Worm (Caenorhabditis elegans) whole organism, L2 larva: ENCODE data around the gene F54E7.6.

Source experiments
- aly-2 ChIP-seq: fragments of 150-350 bp; optimal IDR thresholded peaks from 2 replicates; lab custom pipeline; 2014; ENCODE audit warnings: missing biosample characterization, missing genetic modification characterization
- fos-1 ChIP-seq: fragments of 150-350 bp; optimal IDR thresholded peaks from 2 replicates; lab custom pipeline; 2014; ENCODE audit warnings: missing biosample characterization, missing genetic modification characterization
- lin-13 ChIP-seq: fragments of 150-350 bp; optimal IDR thresholded peaks from 2 replicates; lab custom pipeline; 2014; ENCODE audit warnings: missing biosample characterization, missing genetic modification reagents, missing genetic modification characterization
- lsy-2 ChIP-seq, 2 experiments: fragments of 150-350 bp in 1 of 2; sonication (generic microtip) in 1 of 2; optimal IDR thresholded peaks; 2 replicates each; lab custom pipeline; 2014 to 2017; ENCODE audit warnings: missing biosample characterization in 2 of 2, missing genetic modification characterization in 2 of 2
- nhr-11 ChIP-seq: fragments of 150-350 bp; optimal IDR thresholded peaks from 2 replicates; lab custom pipeline; 2014; ENCODE audit warnings: missing biosample characterization, missing genetic modification characterization
- nhr-25 ChIP-seq: fragments of 150-350 bp; sonication (generic microtip); optimal IDR thresholded peaks from 3 replicates; lab custom pipeline; 2014; ENCODE audit warnings: missing biosample characterization, missing genetic modification characterization
- skn-1 ChIP-seq: sonication (generic microtip); optimal IDR thresholded peaks from 2 replicates; lab custom pipeline; 2017; ENCODE audit warnings: missing biosample characterization, missing genetic modification characterization
- sma-9 ChIP-seq, 2 experiments: fragments of 150-350 bp in 1 of 2; sonication (generic microtip) in 1 of 2; optimal IDR thresholded peaks; 2 replicates each; lab custom pipeline; 2014 to 2016; ENCODE audit warnings: missing genetic modification characterization in 2 of 2, mild to moderate bottlenecking in 1 of 2, missing biosample characterization in 1 of 2, missing compliant biosample characterization in 1 of 2, missing genetic modification reagents in 1 of 2, moderate library complexity in 1 of 2
- unc-39 ChIP-seq: fragments of 150-350 bp; optimal IDR thresholded peaks from 2 replicates; lab custom pipeline; 2014; ENCODE audit warnings: missing biosample characterization, missing genetic modification characterization
- unc-62 ChIP-seq: fragments of 150-350 bp; optimal IDR thresholded peaks from 2 replicates; lab custom pipeline; 2014; ENCODE audit warnings: missing biosample characterization, missing genetic modification reagents, missing genetic modification characterization

DNA sequence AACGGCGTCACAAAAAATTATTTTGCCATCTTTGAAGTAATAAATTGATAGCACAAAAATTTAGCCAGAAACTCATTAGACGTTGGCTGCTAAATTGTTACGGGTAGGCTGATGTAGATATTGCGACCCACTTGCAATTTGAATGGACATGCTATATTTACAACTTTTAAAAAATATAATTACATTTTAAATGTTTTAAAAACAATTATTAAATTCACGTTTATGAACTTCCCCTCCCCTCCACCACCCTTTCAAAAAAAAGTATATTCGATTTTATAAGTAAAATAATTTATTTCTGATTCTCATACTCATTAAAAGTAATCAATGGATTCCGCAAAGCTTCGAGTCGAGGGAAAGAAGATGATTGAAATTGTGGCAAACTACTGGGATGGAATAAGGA, 46.2 kb downstream of the F54E7.6 start, which contains the start of gene basl-1:
- TF ChIP-seq unc-39 (tag; lab: Kevin White, UChicago) (no peak), nhr-11 (tag; lab: Kevin White, UChicago) (no peak), lin-13 (GFP tag; lab: Kevin White, UChicago) (no peak), lsy-2 (tag; optimal IDR thresholded peaks at IDR 0.05; lab: Kevin White, UChicago) (no peak), fos-1 (tag; lab: Kevin White, UChicago) (no peak), skn-1 (no peak), aly-2 (no peak), sma-9 (GFP tag; optimal IDR thresholded peaks at IDR 0.05; lab: Kevin White, UChicago) (no peak), sma-9 (tag; optimal IDR thresholded peaks at IDR 0.05; lab: Kevin White, UChicago) (no peak), nhr-25 (tag; lab: Kevin White, UChicago) (no peak), unc-62 (no peak)
